Fruit fly (Drosophila melanogaster) whole organism, embryonic: ENCODE data around the gene CAH9.
A peak's percentile ranks its signal among the peaks of the same experiment; 100 is the strongest.

Experiments
- Awh ChIP-seq: fragments of 200-800 bp; sonication (Bioruptor generic); IDR thresholded peaks from 2 replicates; pipeline ENCODE4, ENCODE4 v1.3.6; 2022; ENCODE audit warnings: missing biosample characterization, missing genetic modification characterization
- B-H1 ChIP-seq: fragments of 200-800 bp; sonication (Bioruptor generic); IDR thresholded peaks from 3 replicates; pipeline ENCODE4 v1.3.6; 2022; ENCODE audit warnings: missing biosample characterization, missing genetic modification characterization
- CG10274 ChIP-seq: fragments of 200-800 bp; sonication (Bioruptor generic); optimal IDR thresholded peaks from 3 replicates; lab custom pipeline; 2017; ENCODE audit warnings: missing biosample characterization, mild to moderate bottlenecking, missing genetic modification characterization
- CG11398 ChIP-seq: fragments of 200-800 bp; sonication (Bioruptor generic); optimal IDR thresholded peaks from 2 replicates; lab custom pipeline; 2016; ENCODE audit warnings: missing biosample characterization, missing genetic modification characterization
- CG11504 ChIP-seq: fragments of 200-800 bp; sonication (Bioruptor generic); optimal IDR thresholded peaks from 3 replicates; lab custom pipeline; 2019; ENCODE audit warnings: missing biosample characterization, mild to moderate bottlenecking, missing genetic modification characterization, moderate library complexity
- CG15011 ChIP-seq: fragments of 200-800 bp; sonication (Bioruptor generic); optimal IDR thresholded peaks from 3 replicates; lab custom pipeline; 2018; ENCODE audit warnings: missing biosample characterization, mild to moderate bottlenecking, missing genetic modification characterization
- CG15514 ChIP-seq: fragments of 200-800 bp; sonication (Bioruptor generic); optimal IDR thresholded peaks from 3 replicates; lab custom pipeline; 2017; ENCODE audit warnings: missing biosample characterization, missing genetic modification characterization, mild to moderate bottlenecking, moderate library complexity, missing genetic modification reagents
- CG17912 ChIP-seq: fragments of 200-800 bp; sonication (Bioruptor generic); optimal IDR thresholded peaks from 2 replicates; lab custom pipeline; 2018; ENCODE audit warnings: missing biosample characterization, mild to moderate bottlenecking, missing genetic modification characterization
- CG30403 ChIP-seq: fragments of 200-800 bp; sonication (Bioruptor generic); optimal IDR thresholded peaks from 3 replicates; lab custom pipeline; 2016; ENCODE audit warnings: missing biosample characterization, missing genetic modification characterization
- CG3065 ChIP-seq: fragments of 200-800 bp; sonication (Bioruptor generic); optimal IDR thresholded peaks from 2 replicates; lab custom pipeline; 2016; ENCODE audit warnings: missing biosample characterization, missing genetic modification characterization
- CG31441 ChIP-seq: fragments of 200-800 bp; sonication (Bioruptor generic); IDR thresholded peaks from 2 replicates; pipeline ENCODE4 v1.3.6; 2022; ENCODE audit warnings: missing biosample characterization, missing genetic modification characterization
- CG34376 ChIP-seq: fragments of 200-800 bp; sonication (Bioruptor generic); optimal IDR thresholded peaks from 2 replicates; lab custom pipeline; 2018; ENCODE audit warnings: missing biosample characterization, mild to moderate bottlenecking, missing genetic modification characterization
- CG4617 ChIP-seq: fragments of 200-800 bp; sonication (Bioruptor generic); optimal IDR thresholded peaks from 3 replicates; lab custom pipeline; 2016; ENCODE audit warnings: missing biosample characterization, missing genetic modification characterization, borderline replicate concordance
- CG4730 ChIP-seq: fragments of 200-800 bp; sonication (Bioruptor generic); IDR thresholded peaks from 2 replicates; pipeline ENCODE4 v1.3.6; 2022; ENCODE audit warnings: missing biosample characterization, missing genetic modification characterization
- CG4854 ChIP-seq: fragments of 200-800 bp; sonication (Bioruptor generic); optimal IDR thresholded peaks from 2 replicates; lab custom pipeline; 2016; ENCODE audit warnings: missing biosample characterization, missing genetic modification characterization, inconsistent platforms
- CG6654 ChIP-seq: fragments of 200-800 bp; sonication (Bioruptor generic); optimal IDR thresholded peaks from 2 replicates; lab custom pipeline; 2017; ENCODE audit warnings: missing biosample characterization, mild to moderate bottlenecking, missing genetic modification characterization
- CG6813 ChIP-seq: fragments of 200-800 bp; sonication (Bioruptor generic); optimal IDR thresholded peaks from 2 replicates; lab custom pipeline; 2017; ENCODE audit warnings: missing biosample characterization, missing genetic modification characterization, mild to moderate bottlenecking, moderate library complexity, missing genetic modification reagents
- CG7839 ChIP-seq: fragments of 200-800 bp; sonication (Bioruptor generic); optimal IDR thresholded peaks from 3 replicates; lab custom pipeline; 2018; ENCODE audit warnings: missing biosample characterization, mild to moderate bottlenecking, missing genetic modification characterization, moderate library complexity
- D19B ChIP-seq: fragments of 200-800 bp; sonication (Bioruptor generic); optimal IDR thresholded peaks from 2 replicates; lab custom pipeline; 2017; ENCODE audit warnings: missing biosample characterization, mild to moderate bottlenecking, missing genetic modification characterization
- Drgx ChIP-seq: fragments of 200-800 bp; sonication (Bioruptor generic); IDR thresholded peaks from 2 replicates; pipeline ENCODE4 v1.3.6; 2022; ENCODE audit warnings: missing biosample characterization, missing genetic modification characterization
- Fer3 ChIP-seq: fragments of 200-800 bp; sonication (Bioruptor generic); optimal IDR thresholded peaks from 2 replicates; lab custom pipeline; 2018; ENCODE audit warnings: missing biosample characterization, mild to moderate bottlenecking, missing genetic modification characterization, moderate library complexity
- HmgD ChIP-seq: fragments of 200-800 bp; sonication (Bioruptor generic); optimal IDR thresholded peaks from 3 replicates; lab custom pipeline; 2016; ENCODE audit warnings: missing biosample characterization, missing genetic modification characterization
- Hmr ChIP-seq: fragments of 200-800 bp; sonication (Bioruptor generic); optimal IDR thresholded peaks from 3 replicates; lab custom pipeline; 2017; ENCODE audit warnings: mild to moderate bottlenecking, missing biosample characterization, missing genetic modification reagents, missing genetic modification characterization
- Hmx ChIP-seq: fragments of 200-800 bp; sonication (Bioruptor generic); optimal IDR thresholded peaks from 2 replicates; lab custom pipeline; 2016; ENCODE audit warnings: missing biosample characterization, missing genetic modification characterization
- Hr39 ChIP-seq: fragments of >200 bp; optimal IDR thresholded peaks from 2 replicates; lab custom pipeline; 2017
- Lpt ChIP-seq: fragments of >200 bp; optimal IDR thresholded peaks from 2 replicates; lab custom pipeline; 2018; ENCODE audit warnings: missing biosample characterization, missing genetic modification characterization
- Med ChIP-seq: fragments of 200-800 bp; sonication (Bioruptor generic); peaks from one replicate; lab custom pipeline; 2016; ENCODE audit warnings: missing biosample characterization, missing genetic modification characterization, mild to moderate bottlenecking, inconsistent platforms, moderate library complexity
- Myb ChIP-seq: fragments of 200-800 bp; sonication (Bioruptor generic); optimal IDR thresholded peaks from 2 replicates; lab custom pipeline; 2016; ENCODE audit warnings: missing biosample characterization, missing genetic modification characterization
- Nf-YB ChIP-seq: fragments of 200-800 bp; sonication (Bioruptor generic); optimal IDR thresholded peaks from 3 replicates; lab custom pipeline; 2019; ENCODE audit warnings: missing biosample characterization, mild to moderate bottlenecking, missing genetic modification characterization, moderate library complexity
- TFAM ChIP-seq: fragments of 200-800 bp; sonication (Bioruptor generic); optimal IDR thresholded peaks from 2 replicates; lab custom pipeline; 2017; ENCODE audit warnings: missing biosample characterization, missing genetic modification characterization, inconsistent platforms
- Trl ChIP-seq, 3 experiments: fragments of >200 bp in 2 of 3; fragments of 200-800 bp in 1 of 3; sonication (Bioruptor generic) in 1 of 3; optimal IDR thresholded peaks; 2 replicates in 1 of 3; 3 replicates in 2 of 3; lab custom pipeline; 2016 to 2017; ENCODE audit warnings: missing biosample characterization in 1 of 3, missing genetic modification characterization in 1 of 3
- Vsx1 ChIP-seq: fragments of 200-800 bp; sonication (Bioruptor generic); optimal IDR thresholded peaks from 2 replicates; lab custom pipeline; 2017; ENCODE audit warnings: missing biosample characterization, mild to moderate bottlenecking, missing genetic modification characterization, missing genetic modification reagents
- cato ChIP-seq: fragments of 200-800 bp; sonication (Bioruptor generic); optimal IDR thresholded peaks from 2 replicates; lab custom pipeline; 2016; ENCODE audit warnings: missing biosample characterization, missing genetic modification characterization, borderline replicate concordance
- ci ChIP-seq: fragments of 200-800 bp; sonication (Bioruptor generic); IDR thresholded peaks from 3 replicates; pipeline ENCODE4 v1.3.6; 2022; ENCODE audit warnings: missing biosample characterization, missing genetic modification characterization
- dysf ChIP-seq: fragments of 200-800 bp; sonication (Bioruptor generic); IDR thresholded peaks from 3 replicates; pipeline ENCODE4 v1.3.6; 2022; ENCODE audit warnings: missing biosample characterization, missing genetic modification characterization
- en ChIP-seq: fragments of 200-800 bp; sonication (Bioruptor generic); optimal IDR thresholded peaks from 2 replicates; lab custom pipeline; 2016; ENCODE audit warnings: missing biosample characterization, missing genetic modification characterization
- ewg ChIP-seq: fragments of 200-800 bp; sonication (Bioruptor generic); optimal IDR thresholded peaks from 3 replicates; lab custom pipeline; 2017; ENCODE audit warnings: mild to moderate bottlenecking, missing biosample characterization, missing genetic modification reagents, missing genetic modification characterization
- exex ChIP-seq: fragments of 200-800 bp; sonication (Bioruptor generic); optimal IDR thresholded peaks from 4 replicates; lab custom pipeline; 2018; ENCODE audit warnings: missing biosample characterization, mild to moderate bottlenecking, missing genetic modification characterization, moderate library complexity
- gt ChIP-seq: fragments of 200-800 bp; sonication (Bioruptor generic); IDR thresholded peaks from 2 replicates; pipeline ENCODE4 v1.3.6; 2022; ENCODE audit warnings: missing biosample characterization, missing genetic modification characterization
- kah ChIP-seq: fragments of 200-800 bp; sonication (Bioruptor generic); optimal IDR thresholded peaks from 2 replicates; lab custom pipeline; 2018; ENCODE audit warnings: missing biosample characterization, mild to moderate bottlenecking, missing genetic modification characterization
- kni ChIP-seq: fragments of 200-800 bp; sonication (Bioruptor generic); optimal IDR thresholded peaks from 3 replicates; lab custom pipeline; 2017; ENCODE audit warnings: mild to moderate bottlenecking, missing biosample characterization, missing genetic modification reagents, missing genetic modification characterization
- lab ChIP-seq: fragments of 200-800 bp; sonication (Bioruptor generic); optimal IDR thresholded peaks from 3 replicates; lab custom pipeline; 2017; ENCODE audit warnings: missing biosample characterization, missing genetic modification characterization, mild to moderate bottlenecking, moderate library complexity, missing genetic modification reagents
- pan ChIP-seq, 4 experiments: fragments of >200 bp in 3 of 4; fragments of 200-800 bp in 1 of 4; sonication (Bioruptor generic) in 1 of 4; optimal IDR thresholded peaks in 3 of 4; IDR thresholded peaks in 1 of 4; 2 replicates each; pipeline versions ENCODE4 v1.3.6 to Lab custom; 2017 to 2022; ENCODE audit warnings: missing biosample characterization in 2 of 4, missing genetic modification characterization in 2 of 4, mixed read lengths in 1 of 4
- ranshi ChIP-seq: fragments of 200-800 bp; sonication (Bioruptor generic); IDR thresholded peaks from 2 replicates; pipeline ENCODE4 v1.3.6; 2022; ENCODE audit warnings: missing biosample characterization, missing genetic modification characterization
- tll ChIP-seq, 2 experiments: fragments of 200-800 bp in 1 of 2; fragments of >200 bp in 1 of 2; sonication (Bioruptor generic) in 1 of 2; optimal IDR thresholded peaks; 2 replicates each; lab custom pipeline; 2017 to 2019; ENCODE audit warnings: missing biosample characterization in 2 of 2, missing genetic modification characterization in 2 of 2, mild to moderate bottlenecking in 1 of 2, moderate library complexity in 1 of 2
- zfh2 ChIP-seq: fragments of 200-800 bp; sonication (Bioruptor generic); optimal IDR thresholded peaks from 2 replicates; lab custom pipeline; 2016; ENCODE audit warnings: missing biosample characterization, missing genetic modification characterization

Gene CAH9

dm6 chr3R:27069810-27070625 is 36.0 kb downstream of the CAH9 start, which contains the start of gene spz (continued):
- TF ChIP-seq CG4730 (GFP tag; lab: Robert Waterston, UW): no peak
- no peak for TF ChIP-seq Hr39 (lab: Kevin White, UChicago)
- peak; percentile 37 for TF ChIP-seq CG7839 (tag; lab: Kevin White, UChicago)
- peak; percentile 39 for TF ChIP-seq CG30403 (GFP tag; lab: Kevin White, UChicago)
- no peak for TF ChIP-seq CG6654
- no peak for TF ChIP-seq pan (optimal IDR thresholded peaks at IDR 0.05; lab: Kevin White, UChicago)
- TF ChIP-seq pan (GFP tag; optimal IDR thresholded peaks at IDR 0.05 in 1 of 2, IDR thresholded peaks at IDR 0.05 in 1 of 2): peak in 1 of 2 experiments; percentile 29
- TF ChIP-seq exex: no peak
- peak; percentile 58 for TF ChIP-seq CG11504
- TF ChIP-seq ranshi (GFP tag; lab: Robert Waterston, UW): no peak
- TF ChIP-seq CG4854 (GFP tag; lab: Kevin White, UChicago): no peak
- no peak for TF ChIP-seq tll (GFP tag; optimal IDR thresholded peaks at IDR 0.05; lab: Kevin White, UChicago)
- no peak for TF ChIP-seq Fer3 (tag; lab: Kevin White, UChicago)
- no peak for TF ChIP-seq CG17912 (GFP tag; lab: Kevin White, UChicago)
- TF ChIP-seq dysf (GFP tag; lab: Robert Waterston, UW): no peak

dm6 chr3R:27069201-27069600 is 36.8 kb downstream of the CAH9 start:
- TF ChIP-seq CG3065 (GFP tag; lab: Kevin White, UChicago) (no peak), Myb (no peak), dysf (GFP tag; lab: Robert Waterston, UW) (peak; percentile 23; the same call in 1 of the 3 replicates), CG15514 (GFP tag; lab: Kevin White, UChicago) (peak; percentile 22), ci (GFP tag; lab: Robert Waterston, UW) (0 out of 3 replicates have a peak, but pooled peaks have one; percentile 11), Drgx (GFP tag; lab: Robert Waterston, UW) (peak; percentile 12; the same call in 1 of the 2 replicates), lab (peak; percentile 2), CG10274 (peak; percentile 51), Nf-YB (GFP tag; lab: Kevin White, UChicago) (no peak), Med (peak; percentile 72)

dm6 chr3R:27067362-27067761 is 38.6 kb downstream of the CAH9 start:
- TF ChIP-seq Vsx1 (GFP tag; lab: Kevin White, UChicago) (no peak), kah (GFP tag; lab: Kevin White, UChicago) (no peak), D19B (no peak), gt (GFP tag; lab: Robert Waterston, UW) (no peak), zfh2 (GFP tag; lab: Kevin White, UChicago) (no peak), CG6813 (GFP tag; lab: Kevin White, UChicago) (peak; percentile 46), CG31441 (GFP tag; lab: Robert Waterston, UW) (no peak), Lpt (GFP tag; lab: Kevin White, UChicago) (no peak), CG4617 (GFP tag; lab: Kevin White, UChicago) (no peak), ewg (GFP tag; lab: Kevin White, UChicago) (peak; percentile 54), CG34376 (GFP tag; lab: Kevin White, UChicago) (no peak), CG11398 (no peak), Hmx (GFP tag; lab: Kevin White, UChicago) (no peak), HmgD (GFP tag; lab: Kevin White, UChicago) (no peak), kni (GFP tag; lab: Kevin White, UChicago) (peak; percentile 5), Awh (GFP tag; lab: Robert Waterston, UW) (peak; percentile 52; the same call in 1 of the 2 replicates), cato (GFP tag; lab: Kevin White, UChicago) (no peak), CG15011 (GFP tag; lab: Kevin White, UChicago) (no peak), B-H1 (GFP tag; lab: Robert Waterston, UW) (no peak), Hmr (GFP tag; lab: Kevin White, UChicago) (peak; percentile 50), TFAM (GFP tag; lab: Kevin White, UChicago) (no peak), Trl (optimal IDR thresholded peaks at IDR 0.05; lab: Kevin White, UChicago) (peak; percentile 1 to 39), Trl (GFP tag; optimal IDR thresholded peaks at IDR 0.05; lab: Kevin White, UChicago) (no peak), en (no peak)
